Worm (Caenorhabditis elegans): ENCODE results near the gene C56E10.3.

- no peak for TF ChIP-seq lin-13 (tag; optimal IDR thresholded peaks at IDR 0.05)
- no peak for TF ChIP-seq ces-1 (GFP tag; optimal IDR thresholded peaks at IDR 0.05)
- no peak for TF ChIP-seq nhr-237 (tag; optimal IDR thresholded peaks at IDR 0.05)
- no peak for TF ChIP-seq nhr-28 (tag; optimal IDR thresholded peaks at IDR 0.05)
- TF ChIP-seq nhr-76 (tag; optimal IDR thresholded peaks at IDR 0.05) = no peak
- TF ChIP-seq nhr-2 (tag; optimal IDR thresholded peaks at IDR 0.05) = no peak
- TF ChIP-seq ham-2 (GFP tag; optimal IDR thresholded peaks at IDR 0.05) = no peak
- TF ChIP-seq pha-4 (tag; optimal IDR thresholded peaks at IDR 0.05) = no peak
- no peak for TF ChIP-seq unc-62 (GFP tag; optimal IDR thresholded peaks at IDR 0.05)
- TF ChIP-seq lsy-2 (tag; optimal IDR thresholded peaks at IDR 0.05) = no peak
Measured at ce11 chrX:6671717-6672116, 26.3 kb downstream of the C56E10.3 start.

Data from whole organism, mixed stage, embryonic.